Fruit fly (Drosophila melanogaster): Measurements from ENCODE around the gene Pi4KIIIalpha.

Gene Pi4KIIIalpha

dm6 chrX:2624525-2625006 is at the start of gene Pi4KIIIalpha, which contains the start of gene brv3:
Gene Pi4KIIIalpha, plus strand, starts transcription at chrX:2624804.
Gene brv3, minus strand, starts transcription at chrX:2624575.
- TF ChIP-seq ttk (optimal IDR thresholded peaks at IDR 0.05), result no peak
- no peak for TF ChIP-seq insv (optimal IDR thresholded peaks at IDR 0.05)
- no peak for TF ChIP-seq h (optimal IDR thresholded peaks at IDR 0.05)
- no peak for TF ChIP-seq Sin3A (optimal IDR thresholded peaks at IDR 0.05)
- no peak for TF ChIP-seq psq (optimal IDR thresholded peaks at IDR 0.05)
- TF ChIP-seq Myc (optimal IDR thresholded peaks at IDR 0.05), result no peak

- TF ChIP-seq ttk (optimal IDR thresholded peaks at IDR 0.05), result no peak
- no peak for TF ChIP-seq psq (optimal IDR thresholded peaks at IDR 0.05)
- no peak for TF ChIP-seq insv (optimal IDR thresholded peaks at IDR 0.05)
- TF ChIP-seq h (optimal IDR thresholded peaks at IDR 0.05), result no peak
- no peak for TF ChIP-seq Myc (optimal IDR thresholded peaks at IDR 0.05)
- TF ChIP-seq Sin3A (optimal IDR thresholded peaks at IDR 0.05), result no peak
Observed at dm6 chrX:2580319-2581008, 44.1 kb upstream of the Pi4KIIIalpha start, which contains the start of the genes Vha36-3 and AANATL7. Gene Vha36-3, minus strand, starts transcription at chrX:2580560. Gene AANATL7, plus strand, starts transcription at chrX:2580958.

dm6 chrX:2581793-2582503 is 42.7 kb upstream of the Pi4KIIIalpha start:
- TF ChIP-seq Myc (optimal IDR thresholded peaks at IDR 0.05) (no peak), Sin3A (optimal IDR thresholded peaks at IDR 0.05) (no peak), insv (optimal IDR thresholded peaks at IDR 0.05) (no peak), psq (optimal IDR thresholded peaks at IDR 0.05) (no peak), ttk (optimal IDR thresholded peaks at IDR 0.05) (no peak), h (optimal IDR thresholded peaks at IDR 0.05) (no peak)

DNA sequence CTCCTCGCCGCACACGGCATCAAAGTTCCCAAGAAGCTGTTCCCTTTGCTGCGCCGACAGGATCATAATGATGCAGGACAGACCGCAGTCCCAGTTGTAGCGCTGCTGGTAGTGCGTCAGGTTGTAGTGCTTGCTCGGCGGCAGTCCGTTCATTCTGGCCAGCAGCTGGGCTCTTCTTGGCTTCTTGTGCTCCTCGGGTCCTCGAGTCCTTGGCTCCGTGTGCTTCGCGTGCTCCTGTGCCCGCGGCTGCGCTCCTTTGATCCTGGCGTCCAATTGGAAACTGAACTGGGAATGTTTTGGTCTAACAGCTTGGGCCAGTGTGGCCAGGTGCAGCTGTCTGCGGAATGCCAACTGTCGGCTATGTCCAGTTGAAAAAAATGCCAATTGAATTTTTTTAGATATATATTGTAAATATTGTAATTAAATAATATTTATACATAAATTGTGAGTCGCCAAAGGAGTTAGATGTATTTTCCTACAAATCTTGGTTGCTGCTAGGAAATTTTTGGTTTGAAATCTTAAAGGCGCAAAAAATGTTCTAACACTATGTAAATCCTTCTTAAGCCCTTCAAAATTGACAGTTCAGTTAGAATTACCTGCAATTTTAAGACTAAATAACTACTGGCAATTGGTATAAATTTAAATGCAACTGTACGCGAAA is 39.4 kb upstream of the Pi4KIIIalpha start, which contains the start of gene CG13760:
TSS of gene CG13760 (minus strand) at position 645 of the 661 bp plus-strand sequence.
- no peak for TF ChIP-seq h (optimal IDR thresholded peaks at IDR 0.05)
- TF ChIP-seq ttk (optimal IDR thresholded peaks at IDR 0.05), result no peak
- TF ChIP-seq psq (optimal IDR thresholded peaks at IDR 0.05), result no peak
- no peak for TF ChIP-seq Sin3A (optimal IDR thresholded peaks at IDR 0.05)
- no peak for TF ChIP-seq insv (optimal IDR thresholded peaks at IDR 0.05)
- no peak for TF ChIP-seq Myc (optimal IDR thresholded peaks at IDR 0.05)

DNA sequence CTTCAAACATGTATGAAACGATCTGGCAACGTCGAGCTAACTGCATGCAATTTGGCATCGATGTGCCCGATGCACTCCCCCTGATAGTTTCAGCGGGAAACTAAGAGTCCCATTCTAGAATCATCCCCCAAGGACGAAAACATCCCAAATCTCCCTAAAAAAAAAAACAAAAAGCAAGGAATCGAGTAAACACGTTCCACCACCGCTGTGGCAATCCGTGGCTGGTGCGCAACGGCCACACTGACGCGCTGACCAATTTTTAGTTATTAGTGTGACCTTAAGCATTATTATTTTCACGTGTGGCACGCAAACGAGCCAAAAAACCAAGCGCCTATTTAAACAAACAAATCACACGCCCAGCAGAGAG is 38.9 kb upstream of the Pi4KIIIalpha start, which contains the start of gene wds:
TSS of gene wds (plus strand) at position 265 of the 367 bp plus-strand sequence.
- TF ChIP-seq h (optimal IDR thresholded peaks at IDR 0.05) (no peak), insv (optimal IDR thresholded peaks at IDR 0.05) (no peak)

DNA sequence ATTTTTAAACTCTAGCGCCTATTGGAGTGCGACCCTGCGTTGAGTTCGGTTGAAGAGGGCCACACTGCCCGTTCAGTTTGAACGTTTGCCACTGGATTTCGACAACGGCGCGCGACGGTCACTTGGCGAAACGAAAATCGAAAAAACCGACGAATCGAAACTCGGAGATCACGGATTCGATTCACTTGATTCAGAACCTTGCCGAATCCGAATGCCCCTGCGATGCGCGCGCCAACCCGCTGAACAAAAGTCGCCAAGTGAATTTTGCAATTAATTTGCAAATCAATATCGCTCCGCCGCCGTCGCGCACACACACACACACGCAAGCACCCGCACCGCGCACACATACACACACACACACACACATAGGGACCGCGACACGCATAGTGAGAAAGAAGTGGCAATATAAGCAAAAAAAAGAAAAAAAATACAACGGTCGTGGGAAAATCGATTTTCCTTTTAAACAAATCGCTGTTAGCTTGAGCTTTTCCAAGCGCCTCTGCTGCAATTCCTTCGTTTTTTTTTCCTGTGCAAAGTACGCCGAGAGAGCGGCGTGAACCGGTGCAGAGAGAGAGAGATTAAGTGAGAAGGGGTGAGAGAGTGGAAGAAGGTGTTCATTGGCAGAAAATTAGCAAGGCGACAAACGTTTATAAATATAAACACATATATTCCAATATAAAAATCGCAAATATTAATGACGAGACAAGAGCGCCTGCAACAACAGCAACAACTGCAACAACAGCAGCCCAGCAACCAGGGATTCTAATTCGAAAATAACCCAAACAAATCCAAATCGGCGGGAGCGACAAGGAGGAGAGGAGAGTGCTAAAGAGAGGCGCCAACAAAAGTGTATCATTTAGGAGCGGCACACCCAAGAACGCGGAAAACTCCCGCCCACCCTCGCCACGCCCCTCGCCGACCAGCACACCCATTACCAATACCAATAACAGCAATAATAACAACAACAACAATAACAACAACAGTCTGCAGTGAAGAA is 35.9 kb upstream of the Pi4KIIIalpha start, which contains the start of gene egh:
TSS of gene egh (plus strand) at position 89 of the 997 bp plus-strand sequence.
- TF ChIP-seq insv (optimal IDR thresholded peaks at IDR 0.05) (no peak), Sin3A (optimal IDR thresholded peaks at IDR 0.05) (no peak), Myc (optimal IDR thresholded peaks at IDR 0.05) (no peak)

- TF ChIP-seq insv (optimal IDR thresholded peaks at IDR 0.05) (no peak), h (optimal IDR thresholded peaks at IDR 0.05) (no peak), Myc (optimal IDR thresholded peaks at IDR 0.05) (no peak), ttk (optimal IDR thresholded peaks at IDR 0.05) (no peak), Sin3A (optimal IDR thresholded peaks at IDR 0.05) (no peak), psq (optimal IDR thresholded peaks at IDR 0.05) (no peak)
Observed at dm6 chrX:2589446-2590038, 35.1 kb upstream of the Pi4KIIIalpha start.

DNA sequence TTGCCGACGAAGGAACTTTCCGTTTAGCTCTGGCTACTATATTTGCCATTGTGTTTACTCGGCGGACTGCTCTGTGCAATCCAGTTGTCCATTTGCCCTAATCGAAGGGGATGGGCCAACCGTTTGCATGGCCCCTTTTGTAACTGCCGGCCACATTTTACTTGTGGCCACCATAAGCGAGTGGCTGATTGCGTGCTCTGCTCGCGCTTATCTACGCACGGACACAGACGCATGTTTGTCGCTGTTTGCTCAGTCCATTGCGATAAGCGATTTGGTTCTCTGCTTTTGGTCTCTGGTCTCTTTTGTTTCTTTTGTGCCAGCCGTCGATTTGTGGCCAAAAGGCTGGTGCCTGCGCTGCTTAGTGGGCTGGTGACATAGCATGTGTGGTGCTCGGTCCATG is 34.0 kb upstream of the Pi4KIIIalpha start:
- TF ChIP-seq h (optimal IDR thresholded peaks at IDR 0.05), result no peak
- TF ChIP-seq insv (optimal IDR thresholded peaks at IDR 0.05), result no peak
- no peak for TF ChIP-seq Myc (optimal IDR thresholded peaks at IDR 0.05)
- TF ChIP-seq psq (optimal IDR thresholded peaks at IDR 0.05), result no peak
- no peak for TF ChIP-seq Sin3A (optimal IDR thresholded peaks at IDR 0.05)
- TF ChIP-seq ttk (optimal IDR thresholded peaks at IDR 0.05), result no peak

DNA sequence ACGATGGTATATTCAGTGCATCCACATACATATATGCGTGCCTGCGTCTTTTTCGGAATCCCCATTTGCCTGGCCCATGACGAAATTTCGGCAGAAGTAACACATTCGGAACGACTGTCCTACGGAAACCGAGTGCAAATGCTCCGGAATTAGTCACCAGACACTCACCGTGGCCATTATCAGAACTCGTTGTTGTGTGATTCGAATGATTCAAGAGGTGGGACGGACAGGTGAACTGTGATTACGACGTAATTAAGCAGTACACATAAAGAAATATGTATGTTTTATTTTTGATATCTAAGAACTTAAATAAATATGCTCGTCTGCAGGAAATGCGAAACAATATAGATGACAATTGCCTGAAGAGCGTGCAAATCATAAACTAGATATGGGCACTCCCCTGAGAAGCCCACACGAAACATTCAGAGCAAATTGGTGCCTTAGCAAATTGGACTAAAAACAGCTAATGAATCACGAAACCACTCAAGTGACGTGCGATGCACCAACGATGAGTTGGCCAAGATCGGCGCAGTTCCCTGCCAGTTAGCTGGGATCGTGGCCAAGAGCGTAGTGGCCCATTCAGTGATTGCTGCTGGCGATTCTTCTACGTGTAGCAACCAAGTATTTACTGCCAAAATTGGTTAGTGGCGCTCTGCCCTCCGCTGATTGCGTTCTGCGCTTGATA is 33.1 kb upstream of the Pi4KIIIalpha start:
- no peak for TF ChIP-seq insv (optimal IDR thresholded peaks at IDR 0.05)
- no peak for TF ChIP-seq ttk (optimal IDR thresholded peaks at IDR 0.05)
- no peak for TF ChIP-seq Sin3A (optimal IDR thresholded peaks at IDR 0.05)
- no peak for TF ChIP-seq psq (optimal IDR thresholded peaks at IDR 0.05)
- no peak for TF ChIP-seq Myc (optimal IDR thresholded peaks at IDR 0.05)
- TF ChIP-seq h (optimal IDR thresholded peaks at IDR 0.05), result no peak

DNA sequence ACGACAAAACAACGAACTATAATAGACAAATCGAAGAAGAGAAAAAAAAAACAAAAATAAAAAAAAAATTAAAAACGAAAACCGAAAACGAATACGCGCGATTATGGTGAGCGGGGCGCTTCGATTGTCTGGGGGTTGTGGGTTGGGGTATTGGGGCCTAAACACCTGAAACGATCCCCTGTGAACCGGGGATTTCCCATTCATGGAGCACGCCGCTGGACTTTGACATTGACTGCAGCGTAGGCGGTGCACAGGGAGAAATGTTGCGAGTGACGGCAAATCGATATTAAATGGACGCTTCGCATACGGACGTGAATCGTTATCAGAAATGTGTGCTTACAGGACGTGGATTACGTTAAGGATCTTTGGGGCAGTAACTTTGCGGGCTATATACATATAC is 32.4 kb upstream of the Pi4KIIIalpha start:
- TF ChIP-seq Myc (optimal IDR thresholded peaks at IDR 0.05) (no peak), ttk (optimal IDR thresholded peaks at IDR 0.05) (no peak), h (optimal IDR thresholded peaks at IDR 0.05) (no peak), Sin3A (optimal IDR thresholded peaks at IDR 0.05) (no peak)
